Worm (Caenorhabditis elegans) whole organism, L4 larva: ENCODE data around the gene phlp-2.

Experiments used
- F26F4.8 ChIP-seq: fragments of 200-800 bp; sonication (Bioruptor generic); conservative IDR thresholded peaks from 2 replicates; pipeline ENCODE4 v1.3.6; 2022; ENCODE audit warnings: missing genetic modification characterization, missing compliant biosample characterization
- F37D6.2 ChIP-seq: sonication (generic microtip); optimal IDR thresholded peaks from 2 replicates; lab custom pipeline; 2016; ENCODE audit warnings: mild to moderate bottlenecking, missing genetic modification characterization, missing compliant biosample characterization
- F44E2.7 ChIP-seq: fragments of 200-800 bp; sonication (Bioruptor generic); IDR thresholded peaks from 2 replicates; pipeline ENCODE4 v2.1.2; 2022; ENCODE audit warnings: missing genetic modification characterization, missing compliant biosample characterization
- R02D3.7 ChIP-seq: fragments of 150-350 bp; sonication (generic microtip); optimal IDR thresholded peaks from 3 replicates; lab custom pipeline; 2014; ENCODE audit warnings: missing biosample characterization, missing genetic modification characterization
- T20F7.1 ChIP-seq: fragments of 200-800 bp; sonication (Bioruptor generic); optimal IDR thresholded peaks from 2 replicates; lab custom pipeline; 2018; ENCODE audit warnings: mild to moderate bottlenecking, missing genetic modification characterization, missing compliant biosample characterization
- Y48G9A.11 ChIP-seq: fragments of 200-800 bp; sonication (Bioruptor generic); IDR thresholded peaks from 2 replicates; pipeline ENCODE4 v1.3.6; 2022; ENCODE audit warnings: missing genetic modification reagents, missing genetic modification characterization, missing compliant biosample characterization
- Y75B8A.6 ChIP-seq: fragments of 200-800 bp; sonication (Bioruptor generic); IDR thresholded peaks from 2 replicates; pipeline ENCODE4 v1.3.6; 2022; ENCODE audit warnings: missing genetic modification reagents, missing genetic modification characterization, missing compliant biosample characterization
- aha-1 ChIP-seq: fragments of 150-350 bp; peaks from one replicate; lab custom pipeline; 2014; ENCODE audit warnings: missing biosample characterization, missing genetic modification characterization
- ama-1 ChIP-seq: fragments of 150-350 bp; optimal IDR thresholded peaks from 2 replicates; lab custom pipeline; 2014; ENCODE audit warnings: inconsistent platforms, mixed read lengths
- ceh-28 ChIP-seq: fragments of 150-350 bp; optimal IDR thresholded peaks from 2 replicates; lab custom pipeline; 2014; ENCODE audit warnings: missing biosample characterization, missing genetic modification reagents, missing genetic modification characterization
- ceh-32 ChIP-seq: sonication (generic microtip); optimal IDR thresholded peaks from 2 replicates; lab custom pipeline; 2016; ENCODE audit warnings: mild to moderate bottlenecking, missing genetic modification characterization, missing compliant biosample characterization; ENCODE audit not compliant: poor library complexity
- ceh-82 ChIP-seq: sonication (generic microtip); optimal IDR thresholded peaks from 2 replicates; lab custom pipeline; 2017; ENCODE audit warnings: missing biosample characterization, missing genetic modification characterization
- daf-12 ChIP-seq: fragments of 150-350 bp; optimal IDR thresholded peaks from 2 replicates; lab custom pipeline; 2014; ENCODE audit warnings: missing biosample characterization, missing genetic modification reagents, missing genetic modification characterization
- daf-16 ChIP-seq, 3 experiments: sonication (generic microtip); optimal IDR thresholded peaks; 2 replicates each; lab custom pipeline; 2016 to 2017; ENCODE audit warnings: missing genetic modification characterization in 3 of 3, missing genetic modification reagents in 3 of 3, mild to moderate bottlenecking in 2 of 3, missing compliant biosample characterization in 2 of 3, missing biosample characterization in 1 of 3, moderate library complexity in 1 of 3
- dmd-6 ChIP-seq: fragments of 200-800 bp; sonication (Bioruptor generic); IDR thresholded peaks from 2 replicates; pipeline ENCODE4 v1.3.6; 2022; ENCODE audit warnings: missing genetic modification reagents, missing genetic modification characterization, missing compliant biosample characterization
- duxl-1 ChIP-seq: sonication (generic microtip); optimal IDR thresholded peaks from 2 replicates; lab custom pipeline; 2016; ENCODE audit warnings: mild to moderate bottlenecking, missing genetic modification characterization, moderate library complexity, missing compliant biosample characterization; ENCODE audit not compliant: poor library complexity
- dve-1 ChIP-seq: sonication (generic microtip); optimal IDR thresholded peaks from 2 replicates; lab custom pipeline; 2017; ENCODE audit warnings: antibody characterized with exemption, mild to moderate bottlenecking, missing genetic modification characterization, missing compliant biosample characterization; ENCODE audit not compliant: insufficient read depth
- egl-27 ChIP-seq: sonication (generic microtip); optimal IDR thresholded peaks from 3 replicates; lab custom pipeline; 2017; ENCODE audit warnings: missing biosample characterization, missing genetic modification reagents, missing genetic modification characterization
- egl-43 ChIP-seq: fragments of 200-800 bp; sonication (Bioruptor generic); IDR thresholded peaks from 2 replicates; pipeline ENCODE4 v1.3.6; 2022; ENCODE audit warnings: missing genetic modification reagents, missing genetic modification characterization, missing compliant biosample characterization
- hif-1 ChIP-seq, 2 experiments: sonication (generic microtip); optimal IDR thresholded peaks; 2 replicates each; lab custom pipeline; 2016 to 2017; ENCODE audit warnings: missing compliant biosample characterization in 2 of 2, missing genetic modification characterization in 2 of 2, missing genetic modification reagents in 2 of 2, missing genotype in 2 of 2, mild to moderate bottlenecking in 1 of 2
- hlh-30 ChIP-seq: sonication (generic microtip); optimal IDR thresholded peaks from 2 replicates; lab custom pipeline; 2017; ENCODE audit warnings: antibody characterized with exemption, mild to moderate bottlenecking, missing genetic modification characterization, missing compliant biosample characterization; ENCODE audit not compliant: insufficient read depth
- hmg-1.1 ChIP-seq: fragments of 200-800 bp; sonication (Bioruptor generic); IDR thresholded peaks from 2 replicates; pipeline ENCODE4 v1.3.6; 2022; ENCODE audit warnings: missing genetic modification reagents, missing genetic modification characterization, missing compliant biosample characterization
- jun-1 ChIP-seq: fragments of 150-350 bp; optimal IDR thresholded peaks from 2 replicates; lab custom pipeline; 2014; ENCODE audit warnings: missing biosample characterization, missing genetic modification reagents, missing genetic modification characterization
- lin-1 ChIP-seq: fragments of 200-800 bp; sonication (Bioruptor generic); IDR thresholded peaks from 2 replicates; pipeline ENCODE4 v1.3.6; 2022; ENCODE audit warnings: missing genetic modification reagents, missing genetic modification characterization, missing compliant biosample characterization
- lin-13 ChIP-seq: fragments of 150-350 bp; optimal IDR thresholded peaks from 2 replicates; lab custom pipeline; 2014; ENCODE audit warnings: missing biosample characterization, missing genetic modification reagents, missing genetic modification characterization
- lin-38 ChIP-seq: fragments of 200-800 bp; sonication (Bioruptor generic); IDR thresholded peaks from 2 replicates; pipeline ENCODE4 v1.3.6; 2022; ENCODE audit warnings: missing genetic modification reagents, missing genetic modification characterization, missing compliant biosample characterization
- lir-3 ChIP-seq: sonication (generic microtip); optimal IDR thresholded peaks from 2 replicates; lab custom pipeline; 2016; ENCODE audit warnings: mild to moderate bottlenecking, missing genetic modification characterization, missing compliant biosample characterization
- madf-9 ChIP-seq: fragments of 200-800 bp; sonication (Bioruptor generic); conservative IDR thresholded peaks from 2 replicates; pipeline ENCODE4 v1.3.6; 2022; ENCODE audit warnings: missing genetic modification reagents, missing genetic modification characterization, missing compliant biosample characterization
- mdt-29 ChIP-seq: fragments of 200-800 bp; sonication (Bioruptor generic); IDR thresholded peaks from 2 replicates; pipeline ENCODE4 v1.3.6; 2022; ENCODE audit warnings: missing genetic modification reagents, missing genetic modification characterization, missing compliant biosample characterization
- mep-1 ChIP-seq: fragments of 150-350 bp; sonication (generic microtip); optimal IDR thresholded peaks from 3 replicates; lab custom pipeline; 2014; ENCODE audit warnings: missing biosample characterization, missing genetic modification characterization
- nhr-11 ChIP-seq: fragments of 150-350 bp; optimal IDR thresholded peaks from 2 replicates; lab custom pipeline; 2014; ENCODE audit warnings: missing biosample characterization, missing genetic modification characterization
- nhr-111 ChIP-seq: fragments of 200-800 bp; sonication (Bioruptor generic); optimal IDR thresholded peaks from 2 replicates; lab custom pipeline; 2018; ENCODE audit warnings: mild to moderate bottlenecking, missing genetic modification characterization, missing compliant biosample characterization
- nhr-237 ChIP-seq: sonication (generic microtip); optimal IDR thresholded peaks from 2 replicates; lab custom pipeline; 2017; ENCODE audit warnings: missing biosample characterization, missing genetic modification characterization
- nhr-28 ChIP-seq: fragments of 150-350 bp; optimal IDR thresholded peaks from 2 replicates; lab custom pipeline; 2014; ENCODE audit warnings: missing biosample characterization, missing genetic modification characterization
- nhr-48 ChIP-seq: sonication (generic microtip); optimal IDR thresholded peaks from 2 replicates; lab custom pipeline; 2016; ENCODE audit warnings: mild to moderate bottlenecking, missing genetic modification characterization, missing compliant biosample characterization
- nhr-77 ChIP-seq: fragments of 150-350 bp; optimal IDR thresholded peaks from 2 replicates; lab custom pipeline; 2014; ENCODE audit warnings: missing biosample characterization, missing genetic modification characterization
- php-3 ChIP-seq: fragments of 200-800 bp; sonication (Bioruptor generic); IDR thresholded peaks from 2 replicates; pipeline ENCODE4 v1.3.6; 2022; ENCODE audit warnings: missing genetic modification reagents, missing genetic modification characterization, missing compliant biosample characterization
- rbr-2 ChIP-seq: sonication (generic microtip); optimal IDR thresholded peaks from 2 replicates; lab custom pipeline; 2016; ENCODE audit warnings: missing genotype, missing genetic modification characterization, missing compliant biosample characterization
- sdz-12 ChIP-seq: fragments of 200-800 bp; sonication (Bioruptor generic); optimal IDR thresholded peaks from 2 replicates; lab custom pipeline; 2018; ENCODE audit warnings: mild to moderate bottlenecking, missing genetic modification characterization, missing compliant biosample characterization
- skn-1 ChIP-seq: fragments of 150-350 bp; optimal IDR thresholded peaks from 2 replicates; lab custom pipeline; 2014; ENCODE audit warnings: missing biosample characterization, missing genetic modification characterization
- snpc-1.2 ChIP-seq: fragments of 200-800 bp; sonication (Bioruptor generic); IDR thresholded peaks from 2 replicates; pipeline ENCODE4 v1.3.6; 2022; ENCODE audit warnings: missing genetic modification reagents, missing genetic modification characterization, missing compliant biosample characterization
- tag-97 ChIP-seq: fragments of 200-800 bp; sonication (Bioruptor generic); IDR thresholded peaks from 2 replicates; pipeline ENCODE4 v1.3.6; 2022; ENCODE audit warnings: missing genetic modification characterization, missing compliant biosample characterization
- unc-130 ChIP-seq: sonication (generic microtip); optimal IDR thresholded peaks from 2 replicates; lab custom pipeline; 2016; ENCODE audit warnings: missing genetic modification reagents, missing genetic modification characterization, missing compliant biosample characterization
- unc-62 ChIP-seq, 3 experiments: fragments of 150-350 bp in 1 of 3; sonication (generic microtip); optimal IDR thresholded peaks in 2 of 3; peaks in 1 of 3; 1 replicate in 1 of 3; 2 replicates in 2 of 3; lab custom pipeline; 2014 to 2017; ENCODE audit warnings: missing biosample characterization in 3 of 3, missing genetic modification characterization in 3 of 3, missing genetic modification reagents in 3 of 3, missing genotype in 1 of 3
- vab-7 ChIP-seq: fragments of 200-800 bp; sonication (Bioruptor generic); IDR thresholded peaks from 2 replicates; pipeline ENCODE4 v1.3.6; 2022; ENCODE audit warnings: missing genetic modification reagents, missing genetic modification characterization, missing compliant biosample characterization
- zfp-2 ChIP-seq: sonication (generic microtip); optimal IDR thresholded peaks from 2 replicates; lab custom pipeline; 2016; ENCODE audit warnings: mild to moderate bottlenecking, missing genetic modification characterization, missing compliant biosample characterization
- zip-11 ChIP-seq: fragments of 200-800 bp; sonication (Bioruptor generic); IDR thresholded peaks from 2 replicates; pipeline ENCODE4 v1.3.6; 2022; ENCODE audit warnings: missing genetic modification characterization, missing compliant biosample characterization

Gene phlp-2

ce11 chrIII:4237660-4238059, 28.4 kb downstream of the phlp-2 start (continued):
- no peak for TF ChIP-seq zfp-2 (tag; lab: Kevin White, UChicago)
- TF ChIP-seq egl-27, result peak; percentile 42
- TF ChIP-seq tag-97 (GFP tag; lab: Robert Waterston, UW), result no peak
- no peak for TF ChIP-seq daf-12 (tag; lab: Kevin White, UChicago)
- TF ChIP-seq lir-3 (tag; lab: Kevin White, UChicago), result no peak
- TF ChIP-seq unc-130 (GFP tag; lab: Kevin White, UChicago), result no peak
- TF ChIP-seq jun-1 (tag; lab: Kevin White, UChicago), result peak; percentile 79
- TF ChIP-seq nhr-111 (GFP tag; lab: Kevin White, UChicago), result no peak
- peak; percentile 100 for TF ChIP-seq nhr-28
- TF ChIP-seq rbr-2 (tag; lab: Kevin White, UChicago), result peak; percentile 88
- TF ChIP-seq nhr-11 (tag; lab: Kevin White, UChicago), result peak; percentile 100
- peak; percentile 99 for TF ChIP-seq aha-1
- peak; percentile 81 for TF ChIP-seq nhr-77 (tag; lab: Kevin White, UChicago)
- TF ChIP-seq unc-62 (GFP tag; optimal IDR thresholded peaks at IDR 0.05 in 1 of 2; lab: Kevin White, UChicago), result peak in 1 of 2 experiments; percentile 100
- no peak for TF ChIP-seq unc-62 (tag; optimal IDR thresholded peaks at IDR 0.05; lab: Kevin White, UChicago)
- TF ChIP-seq hif-1 (tag; optimal IDR thresholded peaks at IDR 0.05; lab: Kevin White, UChicago), result peak; percentile 48 to 90
- peak; percentile 81 for TF ChIP-seq hmg-1.1 (GFP tag; lab: Robert Waterston, UW)
- no peak for TF ChIP-seq ama-1
- TF ChIP-seq mep-1 (tag; lab: Kevin White, UChicago), result peak; percentile 96
- peak; percentile 98 for TF ChIP-seq hlh-30
- no peak for TF ChIP-seq Y48G9A.11
- no peak for TF ChIP-seq sdz-12 (GFP tag; lab: Kevin White, UChicago)

ce11 chrIII:4240126-4240525, 30.8 kb downstream of the phlp-2 start:
- TF ChIP-seq rbr-2 (tag; lab: Kevin White, UChicago) (no peak), F44E2.7 (GFP tag; lab: Robert Waterston, UW) (no peak), nhr-28 (peak; percentile 97), T20F7.1 (GFP tag; lab: Kevin White, UChicago) (peak; percentile 23), hmg-1.1 (GFP tag; lab: Robert Waterston, UW) (no peak), skn-1 (tag; lab: Kevin White, UChicago) (no peak), dve-1 (peak; percentile 64), hif-1 (tag; optimal IDR thresholded peaks at IDR 0.05; lab: Kevin White, UChicago) (no peak), egl-27 (no peak), madf-9 (GFP tag; lab: Robert Waterston, UW) (no peak), dmd-6 (peak; percentile 81), nhr-48 (tag; lab: Kevin White, UChicago) (peak; percentile 17), F37D6.2 (tag; lab: Kevin White, UChicago) (no peak), nhr-237 (tag; lab: Kevin White, UChicago) (no peak), ceh-32 (tag; lab: Kevin White, UChicago) (no peak), zip-11 (GFP tag; lab: Robert Waterston, UW) (no peak), R02D3.7 (tag; lab: Kevin White, UChicago) (no peak), duxl-1 (no peak), mep-1 (tag; lab: Kevin White, UChicago) (no peak), mdt-29 (no peak), lin-1 (GFP tag; lab: Robert Waterston, UW) (no peak), lin-38 (GFP tag; lab: Robert Waterston, UW) (no peak), aha-1 (peak; percentile 66), vab-7 (GFP tag; lab: Robert Waterston, UW) (no peak), hlh-30 (peak; percentile 33), F26F4.8 (GFP tag; lab: Robert Waterston, UW) (no peak), lin-13 (no peak), daf-16 (GFP tag; optimal IDR thresholded peaks at IDR 0.05; lab: Kevin White, UChicago) (no peak), daf-16 (tag; optimal IDR thresholded peaks at IDR 0.05; lab: Kevin White, UChicago) (peak; percentile 60), ceh-28 (no peak), sdz-12 (GFP tag; lab: Kevin White, UChicago) (no peak), Y75B8A.6 (GFP tag; lab: Robert Waterston, UW) (no peak), egl-43 (no peak), ceh-82 (tag; lab: Kevin White, UChicago) (no peak), php-3 (GFP tag; lab: Robert Waterston, UW) (peak; percentile 79), nhr-77 (tag; lab: Kevin White, UChicago) (peak; percentile 71), snpc-1.2 (GFP tag; lab: Robert Waterston, UW) (no peak), unc-130 (GFP tag; lab: Kevin White, UChicago) (no peak), nhr-111 (GFP tag; lab: Kevin White, UChicago) (no peak)
